Fruit fly (Drosophila melanogaster): ENCODE data around the gene asun.

- TF ChIP-seq CG8478 (optimal IDR thresholded peaks at IDR 0.05) (no peak), CTCF (optimal IDR thresholded peaks at IDR 0.05) (no peak)
These were observed 27.9 kb upstream of the asun start for dm6 chr3R:16235941-16236712.
